Fruit fly (Drosophila melanogaster): Measurements from ENCODE around the gene Prp40.

Prp40 gene

DNA sequence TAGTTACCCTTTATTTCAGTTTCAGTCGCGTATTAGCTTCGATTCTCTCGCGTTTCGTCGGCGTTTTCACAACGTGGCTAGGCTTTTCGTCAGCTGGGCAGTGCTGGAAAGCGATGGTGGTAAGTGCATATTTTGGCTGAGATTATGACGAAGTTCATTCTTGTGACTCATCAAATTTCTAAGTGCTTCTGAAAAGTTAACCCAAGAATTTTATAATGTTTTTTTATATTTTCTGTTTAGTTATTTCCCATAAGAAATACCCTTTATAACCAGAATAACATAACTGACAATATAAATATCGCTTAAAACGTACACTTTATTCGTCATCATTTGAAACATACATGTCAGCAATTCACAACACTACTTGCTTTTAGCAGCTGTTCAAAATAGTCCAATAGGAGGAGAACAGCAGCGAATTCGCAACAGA, 14.1 kb downstream of the Prp40 start, which contains the start of the genes CG17260 and SerRS (continued):
- TF ChIP-seq CG2202 (tag; optimal IDR thresholded peaks at IDR 0.05) (peak; percentile 81), Mad (GFP tag; optimal IDR thresholded peaks at IDR 0.05) (peak; percentile 93), CG14014 (GFP tag; IDR thresholded peaks at IDR 0.05) (peak; percentile 91), ro (GFP tag; IDR thresholded peaks at IDR 0.05) (peak; percentile 77), C15 (GFP tag; IDR thresholded peaks at IDR 0.05) (peak; percentile 79; the same call in 2 of the 3 replicates), Hmx (GFP tag; optimal IDR thresholded peaks at IDR 0.05) (peak; percentile 84), abd-A (tag; optimal IDR thresholded peaks at IDR 0.05) (no peak), CG14441 (GFP tag; IDR thresholded peaks at IDR 0.05) (peak; percentile 93), CG11504 (tag; optimal IDR thresholded peaks at IDR 0.05) (no peak), ash1 (GFP tag; optimal IDR thresholded peaks at IDR 0.05) (peak; percentile 8), slbo (GFP tag; IDR thresholded peaks at IDR 0.05) (peak; percentile 97), Camta (GFP tag; optimal IDR thresholded peaks at IDR 0.05) (peak; percentile 77), CG1024 (GFP tag; IDR thresholded peaks at IDR 0.05) (peak; percentile 35; the same call in 1 of the 2 replicates), tup (GFP tag; optimal IDR thresholded peaks at IDR 0.05) (peak; percentile 91), CG2199 (GFP tag; IDR thresholded peaks at IDR 0.05) (0 out of 3 replicates have a peak, but pooled peaks have one; percentile 57), nom (GFP tag; optimal IDR thresholded peaks at IDR 0.05) (peak; percentile 67), CG17385 (GFP tag; optimal IDR thresholded peaks at IDR 0.05) (peak; percentile 85), Mrtf (GFP tag; IDR thresholded peaks at IDR 0.05) (peak; percentile 88), sc (optimal IDR thresholded peaks at IDR 0.05) (no peak), sc (GFP tag; optimal IDR thresholded peaks at IDR 0.05) (no peak), MTF-1 (GFP tag; optimal IDR thresholded peaks at IDR 0.05; ENCODE audit: borderline replicate concordance) (peak; percentile 34), pho (GFP tag; optimal IDR thresholded peaks at IDR 0.05) (peak; percentile 96), Xbp1 (GFP tag; optimal IDR thresholded peaks at IDR 0.05) (peak; percentile 96), aop (GFP tag; IDR thresholded peaks at IDR 0.05) (0 out of 2 replicates have a peak, but pooled peaks have one; percentile 23), amos (GFP tag; IDR thresholded peaks at IDR 0.05; ENCODE audit: partially characterized antibody) (peak; percentile 22; the same call in 1 of the 2 replicates), Med (GFP tag) (peak; percentile 98), Doc3 (GFP tag; IDR thresholded peaks at IDR 0.05; ENCODE audit: partially characterized antibody) (no peak), CG4820 (GFP tag; optimal IDR thresholded peaks at IDR 0.05) (peak; percentile 88), Gug (GFP tag; IDR thresholded peaks at IDR 0.05) (peak; percentile 92), CG10959 (GFP tag; IDR thresholded peaks at IDR 0.05) (peak; percentile 43), CG7987 (GFP tag; optimal IDR thresholded peaks at IDR 0.05) (peak; percentile 78), croc (GFP tag; conservative IDR thresholded peaks at IDR 0.05) (peak; percentile 89), HHEX (GFP tag; optimal IDR thresholded peaks at IDR 0.05) (peak; percentile 87), CG10274 (GFP tag; optimal IDR thresholded peaks at IDR 0.05) (peak; percentile 61), CG4328 (GFP tag; optimal IDR thresholded peaks at IDR 0.05) (peak; percentile 81), CG11093 (GFP tag; IDR thresholded peaks at IDR 0.05) (peak; percentile 91), CG11696 (GFP tag; IDR thresholded peaks at IDR 0.05) (no peak), CHES-1-like (GFP tag; optimal IDR thresholded peaks at IDR 0.05) (peak; percentile 88), CG8388 (GFP tag; optimal IDR thresholded peaks at IDR 0.05) (peak; percentile 89), Hr51 (GFP tag; optimal IDR thresholded peaks at IDR 0.05) (peak in 1 of 2 experiments; percentile 88), CG17359 (tag; optimal IDR thresholded peaks at IDR 0.05) (peak; percentile 90), CG13296 (GFP tag; optimal IDR thresholded peaks at IDR 0.05) (peak; percentile 90), caup (GFP tag; optimal IDR thresholded peaks at IDR 0.05; ENCODE audit: severe bottlenecking) (peak; percentile 91), H15 (GFP tag; IDR thresholded peaks at IDR 0.05) (peak; percentile 86), ind (GFP tag; optimal IDR thresholded peaks at IDR 0.05) (peak; percentile 96), en (GFP tag; optimal IDR thresholded peaks at IDR 0.05) (peak; percentile 89), lov (optimal IDR thresholded peaks at IDR 0.05) (no peak), lov (GFP tag; IDR thresholded peaks at IDR 0.05) (0 out of 3 replicates have a peak, but pooled peaks have one; percentile 35), sim (GFP tag; IDR thresholded peaks at IDR 0.05) (no peak), CG13287 (GFP tag; IDR thresholded peaks at IDR 0.05; ENCODE audit: partially characterized antibody) (peak; percentile 64)
